Worm (Caenorhabditis elegans): ENCODE data around the gene glna-2.

ce11 chrII:7990192-7990591, 18.2 kb upstream of the glna-2 start:
- no peak for TF ChIP-seq bed-1 (GFP tag; IDR thresholded peaks at IDR 0.05)
- no peak for TF ChIP-seq K11D2.4 (GFP tag; IDR thresholded peaks at IDR 0.05)
- no peak for TF ChIP-seq ZK185.1 (tag; optimal IDR thresholded peaks at IDR 0.05; ENCODE audit: poor library complexity, severe bottlenecking)
- TF ChIP-seq Y67H2A.10 (GFP tag; conservative IDR thresholded peaks at IDR 0.05) = no peak
- TF ChIP-seq sea-2 (GFP tag; IDR thresholded peaks at IDR 0.05) = no peak
- no peak for TF ChIP-seq mcd-1 (GFP tag; IDR thresholded peaks at IDR 0.05)
- TF ChIP-seq F22D6.2 (tag; optimal IDR thresholded peaks at IDR 0.05) = no peak
- TF ChIP-seq cebp-1 (GFP tag; IDR thresholded peaks at IDR 0.05) = no peak
- TF ChIP-seq cebp-1 (tag; optimal IDR thresholded peaks at IDR 0.05) = no peak
- TF ChIP-seq dox-1 (GFP tag; IDR thresholded peaks at IDR 0.05) = no peak
- no peak for TF ChIP-seq lin-35 (GFP tag; optimal IDR thresholded peaks at IDR 0.05)
- TF ChIP-seq unc-62 (GFP tag; optimal IDR thresholded peaks at IDR 0.05) = no peak

All from whole organism, young adult.